Worm (Caenorhabditis elegans): ENCODE results near the gene K05F1.6.
A peak's percentile ranks its signal among the peaks of the same experiment; 100 is the strongest.

DNA sequence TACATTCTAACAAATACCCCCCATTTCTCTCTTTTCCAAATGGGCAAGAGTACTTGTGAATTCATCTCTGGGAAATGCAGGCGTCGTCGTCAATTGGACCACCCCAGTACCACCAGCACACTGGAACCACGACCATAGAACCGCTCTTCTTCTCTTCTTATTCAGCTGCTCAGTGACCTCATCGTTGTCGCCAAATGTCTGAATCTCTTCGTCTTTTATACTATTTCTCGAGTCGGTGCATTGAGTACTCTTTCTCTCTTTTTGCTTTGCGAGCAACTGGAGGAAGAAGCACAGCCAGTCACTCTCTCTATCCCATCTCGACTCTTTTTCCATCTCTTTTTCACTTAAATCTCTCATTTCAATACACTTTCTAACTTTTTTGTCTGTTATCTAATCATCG lies 2.5 kb upstream of the K05F1.6 start:
- TF ChIP-seq elt-3 (tag; optimal IDR thresholded peaks at IDR 0.05): no peak
- TF ChIP-seq ces-1 (GFP tag; optimal IDR thresholded peaks at IDR 0.05): peak; percentile 44
- TF ChIP-seq snpc-4 (tag; optimal IDR thresholded peaks at IDR 0.05): no peak
- peak; percentile 42 for TF ChIP-seq unc-120 (tag; optimal IDR thresholded peaks at IDR 0.05; ENCODE audit: poor library complexity, severe bottlenecking)
- no peak for TF ChIP-seq nhr-2 (tag; optimal IDR thresholded peaks at IDR 0.05)
- TF ChIP-seq cnd-1 (tag; optimal IDR thresholded peaks at IDR 0.05): no peak
- TF ChIP-seq nhr-237 (tag; optimal IDR thresholded peaks at IDR 0.05): no peak
